Worm (Caenorhabditis elegans) whole organism, young adult: ENCODE measurements around the gene sand-1.

Experiments used
- C17E4.6 ChIP-seq: fragments of 200-800 bp; sonication (Bioruptor generic); IDR thresholded peaks from 2 replicates; pipeline ENCODE4 v1.3.6; 2022; ENCODE audit warnings: missing genetic modification reagents, missing genetic modification characterization, missing compliant biosample characterization
- F33H1.4 ChIP-seq: fragments of 200-800 bp; sonication (Bioruptor generic); IDR thresholded peaks from 2 replicates; pipeline ENCODE4 v1.3.6; 2022; ENCODE audit warnings: missing genetic modification reagents, missing genetic modification characterization, missing compliant biosample characterization
- T07F8.4 ChIP-seq: sonication (generic microtip); optimal IDR thresholded peaks from 2 replicates; lab custom pipeline; 2016; ENCODE audit warnings: mild to moderate bottlenecking, missing genetic modification characterization, moderate library complexity, missing compliant biosample characterization
- ZK185.1 ChIP-seq: sonication (generic microtip); optimal IDR thresholded peaks from 2 replicates; lab custom pipeline; 2016; ENCODE audit warnings: mild to moderate bottlenecking, missing genetic modification characterization, missing compliant biosample characterization; ENCODE audit not compliant: poor library complexity, severe bottlenecking
- attf-6 ChIP-seq: fragments of 200-800 bp; sonication (Bioruptor generic); IDR thresholded peaks from 2 replicates; pipeline ENCODE4 v1.3.6; 2022; ENCODE audit warnings: missing genetic modification reagents, missing genetic modification characterization, missing compliant biosample characterization
- egl-44 ChIP-seq: fragments of 200-800 bp; sonication (Bioruptor generic); IDR thresholded peaks from 2 replicates; pipeline ENCODE4 v1.3.6; 2022; ENCODE audit warnings: missing genetic modification reagents, missing genetic modification characterization, missing compliant biosample characterization
- hlh-12 ChIP-seq: sonication (generic microtip); optimal IDR thresholded peaks from 2 replicates; lab custom pipeline; 2016; ENCODE audit warnings: missing genetic modification characterization, missing compliant biosample characterization
- let-607 ChIP-seq, 2 experiments: fragments of 200-800 bp in 1 of 2; sonication (Bioruptor generic) in 1 of 2; sonication (generic microtip) in 1 of 2; optimal IDR thresholded peaks; 2 replicates each; lab custom pipeline; 2016 to 2018; ENCODE audit warnings: mild to moderate bottlenecking in 2 of 2, missing compliant biosample characterization in 2 of 2, missing genetic modification characterization in 2 of 2, moderate library complexity in 2 of 2, missing genotype in 1 of 2
- mcd-1 ChIP-seq: fragments of 200-800 bp; sonication (Bioruptor generic); IDR thresholded peaks from 2 replicates; pipeline ENCODE4 v1.3.6; 2022; ENCODE audit warnings: missing genetic modification reagents, missing genetic modification characterization, missing compliant biosample characterization
- mel-28 ChIP-seq: sonication (generic microtip); optimal IDR thresholded peaks from 2 replicates; lab custom pipeline; 2016; ENCODE audit warnings: borderline replicate concordance, mild to moderate bottlenecking, missing genetic modification characterization, missing compliant biosample characterization
- nfyb-1 ChIP-seq: fragments of 200-800 bp; sonication (Bioruptor generic); IDR thresholded peaks from 2 replicates; pipeline ENCODE4 v1.3.6; 2022; ENCODE audit warnings: missing genetic modification reagents, missing genetic modification characterization, missing compliant biosample characterization
- pha-4 ChIP-seq: fragments of 150-350 bp; sonication (generic microtip); optimal IDR thresholded peaks from 2 replicates; lab custom pipeline; 2014; ENCODE audit warnings: missing biosample characterization, missing genetic modification reagents, missing genetic modification characterization
- tbx-9 ChIP-seq: sonication (generic microtip); optimal IDR thresholded peaks from 2 replicates; lab custom pipeline; 2016; ENCODE audit warnings: borderline replicate concordance, missing genetic modification characterization, inconsistent platforms, missing compliant biosample characterization
- unc-62 ChIP-seq: fragments of 150-350 bp; optimal IDR thresholded peaks from 2 replicates; lab custom pipeline; 2014; ENCODE audit warnings: missing biosample characterization, missing genetic modification reagents, missing genetic modification characterization

ce11 chrIV:5411641-5412337 is 45.1 kb downstream of the sand-1 start, which contains the start of gene ZK616.8:
- no peak for TF ChIP-seq attf-6
- TF ChIP-seq nfyb-1 (GFP tag; lab: Robert Waterston, UW): no peak
- TF ChIP-seq T07F8.4 (tag; lab: Kevin White, UChicago): no peak
- TF ChIP-seq mel-28 (tag; lab: Kevin White, UChicago): no peak
- TF ChIP-seq C17E4.6 (GFP tag; lab: Robert Waterston, UW): no peak
- no peak for TF ChIP-seq let-607 (tag; optimal IDR thresholded peaks at IDR 0.05; lab: Kevin White, UChicago)
- TF ChIP-seq pha-4: no peak
- no peak for TF ChIP-seq F33H1.4 (GFP tag; lab: Robert Waterston, UW)
- TF ChIP-seq hlh-12 (tag; lab: Kevin White, UChicago): no peak
- TF ChIP-seq tbx-9 (tag; lab: Kevin White, UChicago): no peak
- TF ChIP-seq mcd-1 (GFP tag; lab: Robert Waterston, UW): no peak
- TF ChIP-seq unc-62 (GFP tag; lab: Kevin White, UChicago): no peak
- TF ChIP-seq egl-44 (GFP tag; lab: Robert Waterston, UW): no peak
- TF ChIP-seq ZK185.1: no peak
